Worm (Caenorhabditis elegans) whole organism, L4 larva: ENCODE results near the gene C06A12.3.

ENCODE experiments used
- R02D3.7 ChIP-seq: fragments of 150-350 bp; sonication (generic microtip); optimal IDR thresholded peaks from 3 replicates; lab custom pipeline; 2014; ENCODE audit warnings: missing biosample characterization, missing genetic modification characterization
- sdz-12 ChIP-seq: fragments of 200-800 bp; sonication (Bioruptor generic); optimal IDR thresholded peaks from 2 replicates; lab custom pipeline; 2018; ENCODE audit warnings: mild to moderate bottlenecking, missing genetic modification characterization, missing compliant biosample characterization

- TF ChIP-seq sdz-12 (GFP tag; lab: Kevin White, UChicago): no peak
- TF ChIP-seq R02D3.7 (tag; lab: Kevin White, UChicago): no peak
These were observed 39.8 kb downstream of the C06A12.3 start, which contains the start of gene elo-2 for ce11 chrIV:17467325-17467724.
